Fruit fly (Drosophila melanogaster): ENCODE data around the gene CG31371.

The CG31371 gene

DNA sequence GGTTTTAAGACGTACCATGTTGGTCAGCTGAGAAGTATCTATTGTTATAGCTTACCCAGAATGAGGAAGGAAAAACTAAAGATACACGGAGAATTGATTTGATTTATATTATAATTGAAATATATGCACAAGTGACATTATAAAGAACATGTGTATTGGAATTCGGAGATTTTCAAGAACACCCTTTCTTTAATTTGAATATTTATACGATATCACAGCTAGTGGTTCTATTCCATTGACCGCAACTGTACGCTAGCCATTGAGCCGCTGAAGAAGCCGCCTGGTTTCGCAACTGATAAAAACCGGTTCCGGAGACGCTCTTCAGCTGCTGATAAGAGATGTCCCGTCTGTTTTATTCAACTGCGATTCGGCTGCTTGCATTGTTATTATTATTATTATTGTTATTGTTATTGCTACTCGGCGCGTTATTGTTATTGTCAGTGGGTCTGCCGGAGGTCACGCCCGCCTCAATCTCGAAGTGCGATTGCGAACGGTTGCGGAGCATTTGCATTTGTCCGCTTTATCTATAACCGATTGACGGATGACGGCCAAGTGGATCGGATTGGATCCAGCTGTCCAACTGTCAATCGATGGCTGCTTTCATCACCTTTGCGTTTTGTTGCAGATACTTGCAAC is 41.6 kb downstream of the CG31371 start (continued):
- peak; percentile 59 for TF ChIP-seq CG11504 (tag; optimal IDR thresholded peaks at IDR 0.05)
- no peak for TF ChIP-seq CG8765 (GFP tag; IDR thresholded peaks at IDR 0.05)
- TF ChIP-seq exex (tag; optimal IDR thresholded peaks at IDR 0.05) = no peak
- TF ChIP-seq Ets65A (GFP tag) = no peak
- no peak for TF ChIP-seq MBD-R2 (GFP tag; IDR thresholded peaks at IDR 0.05)
- no peak for TF ChIP-seq hkb (optimal IDR thresholded peaks at IDR 0.05)
- no peak for TF ChIP-seq hkb (GFP tag; IDR thresholded peaks at IDR 0.05)
- peak; percentile 43 for TF ChIP-seq CG12391 (tag; optimal IDR thresholded peaks at IDR 0.05)
- no peak for TF ChIP-seq CG12299 (tag; optimal IDR thresholded peaks at IDR 0.05)
- TF ChIP-seq Deaf1 (tag; optimal IDR thresholded peaks at IDR 0.05) = no peak
- TF ChIP-seq CG31224 (GFP tag; IDR thresholded peaks at IDR 0.05) = no peak
- TF ChIP-seq cad (GFP tag; optimal IDR thresholded peaks at IDR 0.05) = no peak
- TF ChIP-seq CG17829 (tag; optimal IDR thresholded peaks at IDR 0.05) = no peak
- 0 out of 2 replicates have a peak, but pooled peaks have one; percentile 37 for TF ChIP-seq CG6689 (GFP tag; IDR thresholded peaks at IDR 0.05)
- no peak for TF ChIP-seq sens-2 (GFP tag; IDR thresholded peaks at IDR 0.05)
- no peak for TF ChIP-seq abd-A (tag; optimal IDR thresholded peaks at IDR 0.05)
- TF ChIP-seq CG15601 (tag; optimal IDR thresholded peaks at IDR 0.05) = no peak
- peak; percentile 64 for TF ChIP-seq gem (tag; optimal IDR thresholded peaks at IDR 0.05)
- TF ChIP-seq CG2116 (GFP tag; optimal IDR thresholded peaks at IDR 0.05) = no peak
- no peak for TF ChIP-seq fd3F (GFP tag; optimal IDR thresholded peaks at IDR 0.05)
- no peak for TF ChIP-seq CG34376 (GFP tag; optimal IDR thresholded peaks at IDR 0.05)
- no peak for TF ChIP-seq CG5180 (GFP tag; optimal IDR thresholded peaks at IDR 0.05)
- no peak for TF ChIP-seq Fer2 (tag; optimal IDR thresholded peaks at IDR 0.05)
- TF ChIP-seq wor (GFP tag; IDR thresholded peaks at IDR 0.05) = no peak
- TF ChIP-seq CG2199 (GFP tag; IDR thresholded peaks at IDR 0.05) = 0 out of 3 replicates have a peak, but pooled peaks have one; percentile 45
- no peak for TF ChIP-seq inv (GFP tag; IDR thresholded peaks at IDR 0.05; ENCODE audit: partially characterized antibody)
- TF ChIP-seq ci (GFP tag; IDR thresholded peaks at IDR 0.05) = peak; percentile 70; the same call in 2 of the 3 replicates
- peak; percentile 41 for TF ChIP-seq CG30403 (GFP tag; optimal IDR thresholded peaks at IDR 0.05)
- TF ChIP-seq YL-1 (GFP tag; optimal IDR thresholded peaks at IDR 0.05) = no peak
- TF ChIP-seq CG14860 (GFP tag; IDR thresholded peaks at IDR 0.05; ENCODE audit: partially characterized antibody) = no peak
- no peak for TF ChIP-seq CG6175 (GFP tag; IDR thresholded peaks at IDR 0.05)
- peak; percentile 21 for TF ChIP-seq CG15479 (GFP tag; optimal IDR thresholded peaks at IDR 0.05)
- no peak for TF ChIP-seq CG4360 (GFP tag; IDR thresholded peaks at IDR 0.05)
- no peak for TF ChIP-seq CG1529 (GFP tag; optimal IDR thresholded peaks at IDR 0.05)
- TF ChIP-seq Aef1 (GFP tag; IDR thresholded peaks at IDR 0.05) = no peak
- TF ChIP-seq CG11085 (GFP tag; IDR thresholded peaks at IDR 0.05) = no peak
- TF ChIP-seq ab (GFP tag; optimal IDR thresholded peaks at IDR 0.05) = no peak
- TF ChIP-seq Med (GFP tag) = peak; percentile 54
- TF ChIP-seq emc (GFP tag; optimal IDR thresholded peaks at IDR 0.05) = no peak
- TF ChIP-seq CG30431 (GFP tag; optimal IDR thresholded peaks at IDR 0.05) = no peak
- no peak for TF ChIP-seq ash1 (GFP tag; optimal IDR thresholded peaks at IDR 0.05)
- TF ChIP-seq Hey (tag; optimal IDR thresholded peaks at IDR 0.05) = no peak
- peak; percentile 17 for TF ChIP-seq CG4424 (GFP tag; optimal IDR thresholded peaks at IDR 0.05)
- no peak for TF ChIP-seq lmd (GFP tag; IDR thresholded peaks at IDR 0.05)
- TF ChIP-seq Vsx1 (GFP tag; optimal IDR thresholded peaks at IDR 0.05) = no peak
- peak; percentile 41 for TF ChIP-seq CG13424 (tag; optimal IDR thresholded peaks at IDR 0.05)
- TF ChIP-seq slbo (GFP tag; IDR thresholded peaks at IDR 0.05) = peak; percentile 59
- no peak for TF ChIP-seq knrl (GFP tag; IDR thresholded peaks at IDR 0.05; ENCODE audit: partially characterized antibody)
- TF ChIP-seq Neu2 (GFP tag; optimal IDR thresholded peaks at IDR 0.05; ENCODE audit: borderline replicate concordance) = no peak
- no peak for TF ChIP-seq BtbVII (GFP tag; optimal IDR thresholded peaks at IDR 0.05)
- no peak for TF ChIP-seq pfk (GFP tag; optimal IDR thresholded peaks at IDR 0.05)

Measured in whole organism, embryonic.